Fruit fly (Drosophila melanogaster) whole organism, embryonic: ENCODE measurements around the gene Cerk.
A peak's percentile ranks its signal among the peaks of the same experiment; 100 is the strongest.

Source experiments
- Aef1 ChIP-seq: fragments of 200-800 bp; sonication (Bioruptor generic); IDR thresholded peaks from 3 replicates; pipeline ENCODE4 v1.3.6; 2022; ENCODE audit warnings: missing biosample characterization, missing genetic modification characterization
- Atf6 ChIP-seq: fragments of 200-800 bp; sonication (Bioruptor generic); IDR thresholded peaks from 2 replicates; pipeline ENCODE4 v1.3.6; 2022; ENCODE audit warnings: missing biosample characterization, missing genetic modification characterization
- Awh ChIP-seq: fragments of 200-800 bp; sonication (Bioruptor generic); IDR thresholded peaks from 2 replicates; pipeline ENCODE4, ENCODE4 v1.3.6; 2022; ENCODE audit warnings: missing biosample characterization, missing genetic modification characterization
- B-H1 ChIP-seq: fragments of 200-800 bp; sonication (Bioruptor generic); IDR thresholded peaks from 3 replicates; pipeline ENCODE4 v1.3.6; 2022; ENCODE audit warnings: missing biosample characterization, missing genetic modification characterization
- B-H2 ChIP-seq: fragments of 200-800 bp; sonication (Bioruptor generic); optimal IDR thresholded peaks from 2 replicates; lab custom pipeline; 2018; ENCODE audit warnings: missing biosample characterization, mild to moderate bottlenecking, missing genetic modification characterization
- BtbVII ChIP-seq: fragments of 200-800 bp; sonication (Bioruptor generic); optimal IDR thresholded peaks from 3 replicates; lab custom pipeline; 2017; ENCODE audit warnings: missing biosample characterization, mild to moderate bottlenecking, missing genetic modification characterization
- CG1233 ChIP-seq: fragments of 200-800 bp; sonication (Bioruptor generic); optimal IDR thresholded peaks from 4 replicates; lab custom pipeline; 2018; ENCODE audit warnings: missing biosample characterization, mild to moderate bottlenecking, missing genetic modification characterization
- CG12744 ChIP-seq: fragments of 200-800 bp; sonication (Bioruptor generic); optimal IDR thresholded peaks from 2 replicates; lab custom pipeline; 2016; ENCODE audit warnings: missing biosample characterization, missing genetic modification characterization
- CG14050 ChIP-seq: fragments of 200-800 bp; sonication (Bioruptor generic); IDR thresholded peaks from 3 replicates; pipeline ENCODE4 v1.3.6; 2022; ENCODE audit warnings: missing biosample characterization, missing genetic modification characterization
- CG1603 ChIP-seq: fragments of 200-800 bp; sonication (Bioruptor generic); optimal IDR thresholded peaks from 2 replicates; lab custom pipeline; 2019; ENCODE audit warnings: missing biosample characterization, mild to moderate bottlenecking, missing genetic modification characterization, moderate library complexity
- CG17361 ChIP-seq: fragments of 200-800 bp; sonication (Bioruptor generic); IDR thresholded peaks from 3 replicates; pipeline ENCODE4 v1.3.6; 2022; ENCODE audit warnings: missing biosample characterization, missing genetic modification characterization
- CG17912 ChIP-seq: fragments of 200-800 bp; sonication (Bioruptor generic); optimal IDR thresholded peaks from 2 replicates; lab custom pipeline; 2018; ENCODE audit warnings: missing biosample characterization, mild to moderate bottlenecking, missing genetic modification characterization
- CG18619 ChIP-seq: fragments of 200-800 bp; sonication (Bioruptor generic); optimal IDR thresholded peaks from 3 replicates; lab custom pipeline; 2017; ENCODE audit warnings: missing biosample characterization, mild to moderate bottlenecking, missing genetic modification characterization
- CG2202 ChIP-seq: fragments of 200-800 bp; sonication (Bioruptor generic); optimal IDR thresholded peaks from 2 replicates; lab custom pipeline; 2018; ENCODE audit warnings: missing biosample characterization, mild to moderate bottlenecking, missing genetic modification characterization
- CG30020 ChIP-seq: fragments of 200-800 bp; optimal IDR thresholded peaks from 2 replicates; lab custom pipeline; 2019; ENCODE audit warnings: missing biosample characterization, mild to moderate bottlenecking, missing genetic modification characterization, moderate library complexity
- CG31441 ChIP-seq: fragments of 200-800 bp; sonication (Bioruptor generic); IDR thresholded peaks from 2 replicates; pipeline ENCODE4 v1.3.6; 2022; ENCODE audit warnings: missing biosample characterization, missing genetic modification characterization
- CG3281 ChIP-seq: fragments of 200-800 bp; sonication (Bioruptor generic); optimal IDR thresholded peaks from 3 replicates; lab custom pipeline; 2017; ENCODE audit warnings: missing biosample characterization, mild to moderate bottlenecking, missing genetic modification characterization
- CG4730 ChIP-seq: fragments of 200-800 bp; sonication (Bioruptor generic); IDR thresholded peaks from 2 replicates; pipeline ENCODE4 v1.3.6; 2022; ENCODE audit warnings: missing biosample characterization, missing genetic modification characterization
- CG4854 ChIP-seq: fragments of 200-800 bp; sonication (Bioruptor generic); optimal IDR thresholded peaks from 2 replicates; lab custom pipeline; 2016; ENCODE audit warnings: missing biosample characterization, missing genetic modification characterization, inconsistent platforms
- CG6689 ChIP-seq: fragments of 200-800 bp; sonication (Bioruptor generic); IDR thresholded peaks from 2 replicates; pipeline ENCODE4 v1.3.6; 2022; ENCODE audit warnings: missing biosample characterization, missing genetic modification characterization
- CG6791 ChIP-seq: fragments of 200-800 bp; sonication (Bioruptor generic); IDR thresholded peaks from 3 replicates; pipeline ENCODE4 v1.3.6; 2022; ENCODE audit warnings: missing biosample characterization, missing genetic modification characterization; ENCODE audit not compliant: partially characterized antibody
- CG6854 ChIP-seq: fragments of 200-800 bp; sonication (Bioruptor generic); optimal IDR thresholded peaks from 3 replicates; lab custom pipeline; 2017; ENCODE audit warnings: missing biosample characterization, mild to moderate bottlenecking, missing genetic modification characterization
- CG7786 ChIP-seq: fragments of 200-800 bp; sonication (Bioruptor generic); optimal IDR thresholded peaks from 2 replicates; lab custom pipeline; 2016; ENCODE audit warnings: missing biosample characterization, missing genetic modification characterization
- CG9876 ChIP-seq: fragments of 200-800 bp; sonication (Bioruptor generic); optimal IDR thresholded peaks from 2 replicates; lab custom pipeline; 2016; ENCODE audit warnings: missing biosample characterization, missing genetic modification characterization
- CG9932 ChIP-seq: fragments of 200-800 bp; sonication (Bioruptor generic); IDR thresholded peaks from 2 replicates; pipeline ENCODE4 v1.3.6; 2022; ENCODE audit warnings: missing biosample characterization, missing genetic modification characterization
- Doc2 ChIP-seq: fragments of 200-800 bp; sonication (Bioruptor generic); IDR thresholded peaks from 2 replicates; pipeline ENCODE4 v1.3.6; 2022; ENCODE audit warnings: missing biosample characterization, missing genetic modification characterization
- Drgx ChIP-seq: fragments of 200-800 bp; sonication (Bioruptor generic); IDR thresholded peaks from 2 replicates; pipeline ENCODE4 v1.3.6; 2022; ENCODE audit warnings: missing biosample characterization, missing genetic modification characterization
- GATAe ChIP-seq: fragments of 200-800 bp; sonication (Bioruptor generic); conservative IDR thresholded peaks from 2 replicates; pipeline ENCODE4 v1.3.6; 2022; ENCODE audit warnings: missing biosample characterization, missing genetic modification characterization
- Hmx ChIP-seq: fragments of 200-800 bp; sonication (Bioruptor generic); optimal IDR thresholded peaks from 2 replicates; lab custom pipeline; 2016; ENCODE audit warnings: missing biosample characterization, missing genetic modification characterization
- Hr51 ChIP-seq, 2 experiments: fragments of 200-800 bp; sonication (Bioruptor generic); optimal IDR thresholded peaks; 2 replicates in 1 of 2; 3 replicates in 1 of 2; lab custom pipeline; 2016 to 2018; ENCODE audit warnings: missing biosample characterization in 2 of 2, missing genetic modification characterization in 2 of 2, mild to moderate bottlenecking in 1 of 2, moderate library complexity in 1 of 2
- Nf-YB ChIP-seq: fragments of 200-800 bp; sonication (Bioruptor generic); optimal IDR thresholded peaks from 3 replicates; lab custom pipeline; 2019; ENCODE audit warnings: missing biosample characterization, mild to moderate bottlenecking, missing genetic modification characterization, moderate library complexity
- Six4 ChIP-seq: fragments of 200-800 bp; sonication (Bioruptor generic); optimal IDR thresholded peaks from 2 replicates; lab custom pipeline; 2016; ENCODE audit warnings: missing biosample characterization, missing genetic modification characterization
- Xrp1 ChIP-seq: fragments of 200-800 bp; sonication (Bioruptor generic); IDR thresholded peaks from 2 replicates; pipeline ENCODE4 v1.3.6; 2022; ENCODE audit warnings: missing biosample characterization, missing genetic modification characterization
- al ChIP-seq: fragments of 200-800 bp; sonication (Bioruptor generic); IDR thresholded peaks from 2 replicates; pipeline ENCODE4 v1.3.6; 2022; ENCODE audit warnings: missing biosample characterization, missing genetic modification characterization
- emc ChIP-seq: fragments of 200-800 bp; sonication (Bioruptor generic); optimal IDR thresholded peaks from 2 replicates; lab custom pipeline; 2016; ENCODE audit warnings: missing biosample characterization, missing genetic modification characterization
- exex ChIP-seq: fragments of 200-800 bp; sonication (Bioruptor generic); optimal IDR thresholded peaks from 4 replicates; lab custom pipeline; 2018; ENCODE audit warnings: missing biosample characterization, mild to moderate bottlenecking, missing genetic modification characterization, moderate library complexity
- grn ChIP-seq: fragments of 200-800 bp; sonication (Bioruptor generic); optimal IDR thresholded peaks from 3 replicates; lab custom pipeline; 2017; ENCODE audit warnings: missing biosample characterization, missing genetic modification characterization
- jigr1 ChIP-seq: fragments of 200-800 bp; sonication (Bioruptor generic); IDR thresholded peaks from 3 replicates; pipeline ENCODE4 v1.3.6; 2022; ENCODE audit warnings: missing biosample characterization, missing genetic modification characterization
- nerfin-1 ChIP-seq: fragments of 200-800 bp; sonication (Bioruptor generic); optimal IDR thresholded peaks from 3 replicates; lab custom pipeline; 2019; ENCODE audit warnings: missing biosample characterization, mild to moderate bottlenecking, missing genetic modification characterization, moderate library complexity
- onecut ChIP-seq: fragments of 200-800 bp; sonication (Bioruptor generic); IDR thresholded peaks from 2 replicates; pipeline ENCODE4 v1.3.6; 2022; ENCODE audit warnings: missing biosample characterization, missing genetic modification characterization
- pan ChIP-seq, 4 experiments: fragments of >200 bp in 3 of 4; fragments of 200-800 bp in 1 of 4; sonication (Bioruptor generic) in 1 of 4; optimal IDR thresholded peaks in 3 of 4; IDR thresholded peaks in 1 of 4; 2 replicates each; pipeline versions ENCODE4 v1.3.6 to Lab custom; 2017 to 2022; ENCODE audit warnings: missing biosample characterization in 2 of 4, missing genetic modification characterization in 2 of 4, mixed read lengths in 1 of 4
- pzg ChIP-seq: fragments of 200-800 bp; sonication (Bioruptor generic); optimal IDR thresholded peaks from 3 replicates; lab custom pipeline; 2018; ENCODE audit warnings: missing biosample characterization, mild to moderate bottlenecking, missing genetic modification characterization, moderate library complexity
- sens ChIP-seq: fragments of 200-800 bp; sonication (Bioruptor generic); peaks from one replicate; lab custom pipeline; 2016; ENCODE audit warnings: missing biosample characterization, missing genetic modification characterization
- sima ChIP-seq: fragments of 200-800 bp; sonication (Bioruptor generic); optimal IDR thresholded peaks from 2 replicates; lab custom pipeline; 2016; ENCODE audit warnings: missing biosample characterization, missing genetic modification characterization
- sisA ChIP-seq: fragments of 200-800 bp; sonication (Bioruptor generic); IDR thresholded peaks from 2 replicates; pipeline ENCODE4 v1.3.6; 2022; ENCODE audit warnings: missing biosample characterization, missing genetic modification characterization
- tgo ChIP-seq: fragments of 200-800 bp; sonication (Bioruptor generic); IDR thresholded peaks from 3 replicates; pipeline ENCODE4 v1.3.6; 2022; ENCODE audit warnings: missing biosample characterization, missing genetic modification characterization
- tin ChIP-seq: fragments of 200-800 bp; sonication (Bioruptor generic); optimal IDR thresholded peaks from 3 replicates; lab custom pipeline; 2016; ENCODE audit warnings: missing biosample characterization, missing genetic modification characterization
- trh ChIP-seq: fragments of 200-800 bp; sonication (Bioruptor generic); optimal IDR thresholded peaks from 2 replicates; lab custom pipeline; 2016; ENCODE audit warnings: missing biosample characterization, missing genetic modification characterization
- vnd ChIP-seq: fragments of 200-800 bp; sonication (Bioruptor generic); IDR thresholded peaks from 3 replicates; pipeline ENCODE4 v1.3.6; 2022; ENCODE audit warnings: missing biosample characterization, missing genetic modification characterization; ENCODE audit not compliant: partially characterized antibody

The Cerk gene

dm6 chr3R:5320672-5321071, 47.4 kb downstream of the Cerk start (continued):
- no peak for TF ChIP-seq CG14050 (GFP tag; lab: Robert Waterston, UW)
- no peak for TF ChIP-seq sisA (GFP tag; lab: Robert Waterston, UW)
- TF ChIP-seq Nf-YB (GFP tag; lab: Kevin White, UChicago), result no peak
- TF ChIP-seq sens (GFP tag; lab: Kevin White, UChicago), result peak; percentile 76
- TF ChIP-seq al (GFP tag; lab: Robert Waterston, UW), result no peak
- no peak for TF ChIP-seq CG9876

DNA sequence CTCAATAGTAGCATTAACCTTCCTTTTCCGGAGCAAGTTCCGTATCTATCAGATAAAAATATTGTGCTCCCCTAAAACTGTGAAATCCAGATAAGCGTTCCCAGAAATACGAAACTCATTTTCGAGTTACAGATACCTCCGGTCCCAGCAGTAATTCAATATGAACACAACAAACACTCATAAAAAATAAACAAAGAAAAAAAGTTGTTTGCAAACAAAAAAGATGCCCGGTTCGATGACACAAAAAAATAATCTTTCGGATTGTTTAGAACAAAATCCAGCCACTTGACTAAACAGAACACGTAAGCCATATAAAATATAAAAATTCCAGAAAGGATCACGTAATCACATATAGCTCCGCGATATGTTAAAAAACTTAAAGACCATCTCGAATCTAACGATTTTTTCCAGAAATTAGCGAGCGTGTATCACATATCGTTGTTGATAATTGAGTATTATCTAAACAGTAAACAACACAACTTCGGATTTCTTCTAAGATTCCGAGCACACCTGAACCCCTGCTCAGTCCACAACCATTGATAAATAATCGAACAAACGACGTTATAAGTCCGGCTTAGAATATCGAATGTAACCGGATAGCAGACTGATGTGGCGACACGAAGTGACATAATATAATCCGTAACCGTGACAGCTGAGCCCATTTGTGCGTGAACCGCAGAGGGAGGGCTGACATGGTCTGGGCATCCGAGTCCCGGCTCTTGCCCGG, 48.9 kb downstream of the Cerk start:
- TF ChIP-seq tgo (GFP tag; lab: Robert Waterston, UW) (no peak), CG31441 (GFP tag; lab: Robert Waterston, UW) (peak; percentile 23; the same call in 1 of the 2 replicates), vnd (GFP tag; lab: Robert Waterston, UW) (no peak), CG4730 (GFP tag; lab: Robert Waterston, UW) (no peak), nerfin-1 (tag; lab: Kevin White, UChicago) (peak; percentile 36), CG1603 (tag; lab: Kevin White, UChicago) (peak; percentile 0), GATAe (GFP tag; lab: Robert Waterston, UW) (no peak), grn (GFP tag; lab: Kevin White, UChicago) (peak; percentile 71), Awh (peak; percentile 63; the same call in 1 of the 2 replicates), CG18619 (peak; percentile 39), Xrp1 (GFP tag; lab: Robert Waterston, UW) (peak; percentile 79), onecut (GFP tag; lab: Robert Waterston, UW) (peak; percentile 45), CG1233 (GFP tag; lab: Kevin White, UChicago) (peak; percentile 46), CG6689 (0 out of 2 replicates have a peak, but pooled peaks have one; percentile 6), sima (no peak), CG6791 (no peak), emc (GFP tag; lab: Kevin White, UChicago) (no peak), CG9932 (no peak), pzg (GFP tag; lab: Kevin White, UChicago) (no peak), CG4854 (GFP tag; lab: Kevin White, UChicago) (peak; percentile 22), CG17361 (GFP tag; lab: Robert Waterston, UW) (peak; percentile 47; the same call in 1 of the 3 replicates), Drgx (GFP tag; lab: Robert Waterston, UW) (no peak), tin (peak; percentile 6), BtbVII (peak; percentile 16), B-H2 (GFP tag; lab: Kevin White, UChicago) (no peak), CG30020 (no peak), Six4 (no peak), CG6854 (GFP tag; lab: Kevin White, UChicago) (peak; percentile 34), B-H1 (GFP tag; lab: Robert Waterston, UW) (no peak), pan (optimal IDR thresholded peaks at IDR 0.05; lab: Kevin White, UChicago) (no peak), pan (GFP tag; optimal IDR thresholded peaks at IDR 0.05 in 1 of 2, IDR thresholded peaks at IDR 0.05 in 1 of 2) (no peak), Atf6 (GFP tag; lab: Robert Waterston, UW) (no peak), exex (tag; lab: Kevin White, UChicago) (peak; percentile 15), CG17912 (GFP tag; lab: Kevin White, UChicago) (no peak), Hmx (GFP tag; lab: Kevin White, UChicago) (no peak), CG7786 (GFP tag; lab: Kevin White, UChicago) (no peak), jigr1 (GFP tag; lab: Robert Waterston, UW) (no peak), CG12744 (GFP tag; lab: Kevin White, UChicago) (no peak), CG3281 (GFP tag; lab: Kevin White, UChicago) (peak; percentile 14), Doc2 (no peak), Hr51 (GFP tag; optimal IDR thresholded peaks at IDR 0.05; lab: Kevin White, UChicago) (peak in 1 of 2 experiments; percentile 10), trh (GFP tag; lab: Kevin White, UChicago) (no peak), Aef1 (GFP tag; lab: Robert Waterston, UW) (no peak), CG2202 (tag; lab: Kevin White, UChicago) (peak; percentile 81)
